Fruit fly (Drosophila melanogaster) whole organism, pupa: Measurements from ENCODE around the gene c11.1.

ENCODE experiments used
- CG12605 ChIP-seq: fragments of 200-800 bp; sonication (Bioruptor generic); IDR thresholded peaks from 2 replicates; pipeline ENCODE4 v1.3.6; 2022; ENCODE audit warnings: missing biosample characterization, missing genetic modification characterization
- CG15710 ChIP-seq: fragments of 200-800 bp; sonication (Bioruptor generic); optimal IDR thresholded peaks from 2 replicates; lab custom pipeline; 2018; ENCODE audit warnings: missing biosample characterization, mild to moderate bottlenecking, missing genetic modification characterization, moderate library complexity
- CG17806 ChIP-seq: fragments of 200-800 bp; sonication (Bioruptor generic); optimal IDR thresholded peaks from 2 replicates; lab custom pipeline; 2018; ENCODE audit warnings: missing biosample characterization, mild to moderate bottlenecking, missing genetic modification characterization, moderate library complexity
- CG32121 ChIP-seq: fragments of 200-800 bp; sonication (Bioruptor generic); IDR thresholded peaks from 2 replicates; pipeline ENCODE4 v1.3.6; 2022; ENCODE audit warnings: missing biosample characterization, missing genetic modification characterization
- CG34367 ChIP-seq: fragments of 200-800 bp; sonication (Bioruptor generic); optimal IDR thresholded peaks from 2 replicates; lab custom pipeline; 2018; ENCODE audit warnings: missing biosample characterization, mild to moderate bottlenecking, missing genetic modification characterization
- CG8301 ChIP-seq: fragments of 200-800 bp; sonication (Bioruptor generic); optimal IDR thresholded peaks from 2 replicates; lab custom pipeline; 2018; ENCODE audit warnings: missing biosample characterization, mild to moderate bottlenecking, missing genetic modification characterization
- CG9948 ChIP-seq: fragments of 200-800 bp; sonication (Bioruptor generic); optimal IDR thresholded peaks from 2 replicates; lab custom pipeline; 2018; ENCODE audit warnings: missing biosample characterization, mild to moderate bottlenecking, missing genetic modification characterization, moderate library complexity
- EcR ChIP-seq: fragments of 200-800 bp; sonication (Bioruptor generic); optimal IDR thresholded peaks from 3 replicates; lab custom pipeline; 2019; ENCODE audit warnings: missing biosample characterization, missing genetic modification characterization, mild to moderate bottlenecking, moderate library complexity, missing genetic modification reagents
- Ets98B ChIP-seq: fragments of 200-800 bp; sonication (Bioruptor generic); IDR thresholded peaks from 2 replicates; pipeline ENCODE4 v1.3.6; 2022; ENCODE audit warnings: missing biosample characterization, missing genetic modification characterization
- Pif1A ChIP-seq: fragments of 200-800 bp; sonication (Bioruptor generic); optimal IDR thresholded peaks from 3 replicates; lab custom pipeline; 2016; ENCODE audit warnings: missing biosample characterization, missing genetic modification characterization
- Snoo ChIP-seq: fragments of 200-800 bp; sonication (Bioruptor generic); optimal IDR thresholded peaks from 3 replicates; lab custom pipeline; 2017; ENCODE audit warnings: missing biosample characterization, mild to moderate bottlenecking, missing genetic modification characterization, inconsistent platforms
- gl ChIP-seq: fragments of 200-800 bp; sonication (Bioruptor generic); optimal IDR thresholded peaks from 2 replicates; lab custom pipeline; 2018; ENCODE audit warnings: missing biosample characterization, mild to moderate bottlenecking, missing genetic modification characterization

DNA sequence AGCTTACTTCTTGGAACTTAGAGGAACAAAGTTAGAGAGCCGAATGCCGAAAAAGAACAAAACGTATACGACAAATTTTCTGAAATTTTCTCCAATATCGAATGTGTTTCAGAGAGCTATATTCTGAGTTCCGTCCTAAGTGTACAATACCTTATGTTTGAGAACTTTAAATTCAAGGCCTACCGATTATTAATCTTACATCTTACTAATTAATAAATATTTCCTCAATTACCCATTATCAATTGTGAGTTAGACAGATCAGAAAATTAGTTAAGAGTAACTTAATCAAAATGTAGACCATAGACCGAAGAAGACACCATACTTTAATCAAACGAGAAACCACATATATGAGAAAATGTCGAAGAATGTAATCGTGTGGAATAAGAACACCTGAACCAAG is 47.5 kb upstream of the c11.1 start, which contains the start of gene CG34450:
- TF ChIP-seq CG15710: no peak
- TF ChIP-seq EcR (GFP tag; lab: Kevin White, UChicago): no peak
- TF ChIP-seq gl (tag; lab: Kevin White, UChicago): no peak
- no peak for TF ChIP-seq CG8301
- TF ChIP-seq Snoo (tag; lab: Kevin White, UChicago): no peak
- no peak for TF ChIP-seq CG17806 (tag; lab: Kevin White, UChicago)
- TF ChIP-seq CG12605 (GFP tag; lab: Robert Waterston, UW): no peak
- TF ChIP-seq CG32121 (GFP tag; lab: Robert Waterston, UW): no peak
- TF ChIP-seq Pif1A (GFP tag; lab: Kevin White, UChicago): no peak
- TF ChIP-seq CG34367: no peak
- no peak for TF ChIP-seq CG9948 (tag; lab: Kevin White, UChicago)
- no peak for TF ChIP-seq Ets98B (GFP tag; lab: Robert Waterston, UW)
